Fruit fly (Drosophila melanogaster) S2 (cell line): ENCODE measurements around the gene PIG-P.

Experiments used
- CG8478 ChIP-seq: fragments of >200 bp; optimal IDR thresholded peaks from 2 replicates; lab custom pipeline; 2018
- CTCF ChIP-seq, 2 experiments: fragments of >200 bp; optimal IDR thresholded peaks; 2 replicates each; lab custom pipeline; 2018

DNA sequence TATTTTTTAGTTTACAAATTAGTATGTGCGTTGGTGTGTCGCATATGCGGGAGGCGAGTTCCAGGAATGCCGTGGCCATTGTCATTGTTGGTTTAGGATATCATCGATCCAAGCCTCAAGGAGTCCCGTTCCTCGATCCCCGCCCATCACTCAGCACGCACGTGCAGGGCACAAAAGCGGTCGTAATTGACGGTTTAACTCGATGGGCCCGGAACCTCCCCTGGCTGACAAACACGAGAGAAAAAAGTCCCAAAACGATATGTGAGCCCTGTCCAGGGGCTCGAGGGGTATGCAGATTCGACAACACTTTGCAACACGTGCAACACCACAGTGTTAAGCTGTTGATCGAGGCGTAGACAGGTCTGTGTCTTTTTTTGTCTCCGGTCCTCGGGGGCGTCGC, 30.1 kb downstream of the PIG-P start:
- TF ChIP-seq CTCF (optimal IDR thresholded peaks at IDR 0.05; lab: Kevin White, UChicago), result no peak
- TF ChIP-seq CG8478 (lab: Kevin White, UChicago), result no peak
